Worm (Caenorhabditis elegans): ENCODE data around the gene Y6G8.6.

- no peak for TF ChIP-seq nhr-10 (tag; optimal IDR thresholded peaks at IDR 0.05)
- TF ChIP-seq fos-1 (tag; optimal IDR thresholded peaks at IDR 0.05) = no peak
- no peak for TF ChIP-seq Y5F2A.4 (GFP tag; optimal IDR thresholded peaks at IDR 0.05)
- no peak for TF ChIP-seq zag-1 (tag; optimal IDR thresholded peaks at IDR 0.05)
- no peak for TF ChIP-seq ama-1 (optimal IDR thresholded peaks at IDR 0.05)
Observed at ce11 chrV:17655205-17655604, 38.5 kb upstream of the Y6G8.6 start.

All from whole organism, L4 larva.